Worm (Caenorhabditis elegans): ENCODE results near the gene exos-9.

The exos-9 gene

ce11 chrIII:7165816-7166229 lies 32.0 kb downstream of the exos-9 start (continued):
- TF ChIP-seq C04F5.9 (tag; optimal IDR thresholded peaks at IDR 0.05) (no peak), efl-3 (GFP tag; optimal IDR thresholded peaks at IDR 0.05) (no peak), snpc-4 (tag; optimal IDR thresholded peaks at IDR 0.05) (no peak), dpl-1 (GFP tag; optimal IDR thresholded peaks at IDR 0.05) (peak; percentile 39 to 66 (median 52)), fkh-10 (GFP tag; optimal IDR thresholded peaks at IDR 0.05) (no peak), C16A3.4 (tag; optimal IDR thresholded peaks at IDR 0.05) (no peak), zag-1 (tag; optimal IDR thresholded peaks at IDR 0.05) (no peak), grh-1 (GFP tag; IDR thresholded peaks at IDR 0.05) (no peak), ztf-11 (tag; optimal IDR thresholded peaks at IDR 0.05) (no peak), ama-1 (optimal IDR thresholded peaks at IDR 0.05) (no peak), sup-37 (GFP tag; optimal IDR thresholded peaks at IDR 0.05) (no peak), skn-1 (tag; optimal IDR thresholded peaks at IDR 0.05) (peak; percentile 82), elt-3 (tag; optimal IDR thresholded peaks at IDR 0.05) (no peak), egl-27 (tag; optimal IDR thresholded peaks at IDR 0.05) (peak in 1 of 2 experiments; percentile 23), nhr-47 (tag; optimal IDR thresholded peaks at IDR 0.05) (no peak), tbx-2 (tag; optimal IDR thresholded peaks at IDR 0.05) (no peak), aha-1 (tag; optimal IDR thresholded peaks at IDR 0.05) (no peak), F16B12.6 (tag; optimal IDR thresholded peaks at IDR 0.05) (no peak), lir-3 (tag; optimal IDR thresholded peaks at IDR 0.05; ENCODE audit: poor library complexity) (no peak), efl-1 (optimal IDR thresholded peaks at IDR 0.05) (peak; percentile 37 to 54), efl-1 (GFP tag; optimal IDR thresholded peaks at IDR 0.05 in 1 of 2) (peak; percentile 62 to 92), hpl-2 (GFP tag; optimal IDR thresholded peaks at IDR 0.05) (no peak), fos-1 (tag; optimal IDR thresholded peaks at IDR 0.05) (no peak), vab-15 (tag; optimal IDR thresholded peaks at IDR 0.05) (no peak), dsc-1 (tag; optimal IDR thresholded peaks at IDR 0.05) (no peak), unc-130 (tag; optimal IDR thresholded peaks at IDR 0.05) (no peak), nhr-28 (tag; optimal IDR thresholded peaks at IDR 0.05) (no peak), mef-2 (tag; optimal IDR thresholded peaks at IDR 0.05) (no peak), lin-13 (GFP tag; optimal IDR thresholded peaks at IDR 0.05) (no peak), pag-3 (tag; optimal IDR thresholded peaks at IDR 0.05; ENCODE audit: borderline replicate concordance, insufficient read depth) (no peak), hlh-4 (tag; optimal IDR thresholded peaks at IDR 0.05) (no peak), mab-9 (GFP tag; IDR thresholded peaks at IDR 0.05) (no peak), hlh-17 (GFP tag; optimal IDR thresholded peaks at IDR 0.05; ENCODE audit: borderline replicate concordance) (no peak), ztf-4 (tag; optimal IDR thresholded peaks at IDR 0.05) (no peak), nhr-84 (tag; optimal IDR thresholded peaks at IDR 0.05) (no peak), tlp-1 (tag; optimal IDR thresholded peaks at IDR 0.05) (no peak), lin-14 (GFP tag; optimal IDR thresholded peaks at IDR 0.05) (peak; percentile 68), nhr-20 (tag; optimal IDR thresholded peaks at IDR 0.05) (peak; percentile 16), unc-98 (GFP tag; IDR thresholded peaks at IDR 0.05) (no peak), pqm-1 (tag; optimal IDR thresholded peaks at IDR 0.05) (no peak), irx-1 (tag; optimal IDR thresholded peaks at IDR 0.05) (no peak), lin-35 (GFP tag; optimal IDR thresholded peaks at IDR 0.05) (peak; percentile 60 to 77), snu-23 (GFP tag; optimal IDR thresholded peaks at IDR 0.05) (no peak), isw-1 (GFP tag; IDR thresholded peaks at IDR 0.05) (peak; percentile 17; the same call in 1 of the 2 replicates), fkh-8 (tag; optimal IDR thresholded peaks at IDR 0.05) (peak; percentile 3), unc-62 (GFP tag; optimal IDR thresholded peaks at IDR 0.05) (no peak), mep-1 (tag; optimal IDR thresholded peaks at IDR 0.05) (peak; percentile 45), lin-39 (tag; optimal IDR thresholded peaks at IDR 0.05) (no peak), sptf-1 (tag; optimal IDR thresholded peaks at IDR 0.05) (no peak), ets-5 (GFP tag; IDR thresholded peaks at IDR 0.05) (no peak), lin-15B (tag; optimal IDR thresholded peaks at IDR 0.05) (peak; percentile 26), ceh-8 (GFP tag; optimal IDR thresholded peaks at IDR 0.05) (no peak), nhr-90 (tag; optimal IDR thresholded peaks at IDR 0.05; ENCODE audit: poor library complexity) (peak; percentile 17), egl-13 (tag; optimal IDR thresholded peaks at IDR 0.05) (no peak)
